Worm (Caenorhabditis elegans) whole organism, L3 larva: ENCODE results near the gene tap-1.

Source experiments
- R02D3.7 ChIP-seq: fragments of 150-350 bp; optimal IDR thresholded peaks from 2 replicates; lab custom pipeline; 2014; ENCODE audit warnings: missing biosample characterization, missing genetic modification characterization
- ZK546.5 ChIP-seq: sonication (generic microtip); optimal IDR thresholded peaks from 2 replicates; lab custom pipeline; 2017; ENCODE audit warnings: missing biosample characterization, missing genetic modification characterization
- aly-2 ChIP-seq: fragments of 150-350 bp; optimal IDR thresholded peaks from 2 replicates; lab custom pipeline; 2014; ENCODE audit warnings: missing biosample characterization, missing genetic modification characterization
- ama-1 ChIP-seq: fragments of 150-350 bp; optimal IDR thresholded peaks from 2 replicates; lab custom pipeline; 2018
- ceh-82 ChIP-seq: fragments of 150-350 bp; optimal IDR thresholded peaks from 2 replicates; lab custom pipeline; 2014; ENCODE audit warnings: missing biosample characterization, missing genetic modification characterization
- daf-12 ChIP-seq: fragments of 150-350 bp; optimal IDR thresholded peaks from 2 replicates; lab custom pipeline; 2014; ENCODE audit warnings: missing biosample characterization, missing genetic modification reagents, missing genetic modification characterization
- elt-2 ChIP-seq: sonication (generic microtip); optimal IDR thresholded peaks from 2 replicates; lab custom pipeline; 2016; ENCODE audit warnings: missing genetic modification reagents, mild to moderate bottlenecking, missing genetic modification characterization, missing compliant biosample characterization
- fkh-10 ChIP-seq: sonication (generic microtip); optimal IDR thresholded peaks from 2 replicates; lab custom pipeline; 2017; ENCODE audit warnings: missing biosample characterization, missing genetic modification reagents, missing genetic modification characterization
- fos-1 ChIP-seq: fragments of 150-350 bp; optimal IDR thresholded peaks from 2 replicates; lab custom pipeline; 2014; ENCODE audit warnings: missing biosample characterization, missing genetic modification characterization
- hmg-11 ChIP-seq: sonication (generic microtip); optimal IDR thresholded peaks from 2 replicates; lab custom pipeline; 2016; ENCODE audit warnings: missing genetic modification characterization, missing compliant biosample characterization
- lin-39 ChIP-seq: fragments of 150-350 bp; optimal IDR thresholded peaks from 2 replicates; lab custom pipeline; 2018; ENCODE audit warnings: missing biosample characterization, missing genetic modification reagents, missing genetic modification characterization
- mml-1 ChIP-seq: fragments of 150-350 bp; sonication (generic microtip); optimal IDR thresholded peaks from 3 replicates; lab custom pipeline; 2014; ENCODE audit warnings: missing biosample characterization, missing genetic modification characterization
- nfya-1 ChIP-seq: sonication (generic microtip); optimal IDR thresholded peaks from 2 replicates; lab custom pipeline; 2017; ENCODE audit warnings: missing genetic modification characterization, mild to moderate bottlenecking, missing compliant biosample characterization, antibody characterized with exemption, moderate library complexity; ENCODE audit not compliant: insufficient read depth
- nhr-11 ChIP-seq: fragments of 150-350 bp; optimal IDR thresholded peaks from 2 replicates; lab custom pipeline; 2014; ENCODE audit warnings: missing biosample characterization, missing genetic modification characterization
- nhr-12 ChIP-seq: fragments of 150-350 bp; optimal IDR thresholded peaks from 2 replicates; lab custom pipeline; 2014; ENCODE audit warnings: missing biosample characterization, missing genetic modification characterization
- nhr-23 ChIP-seq: fragments of 150-350 bp; optimal IDR thresholded peaks from 2 replicates; lab custom pipeline; 2014; ENCODE audit warnings: missing biosample characterization, missing genetic modification reagents, missing genetic modification characterization
- nhr-237 ChIP-seq: fragments of 150-350 bp; optimal IDR thresholded peaks from 2 replicates; lab custom pipeline; 2014; ENCODE audit warnings: missing biosample characterization, missing genetic modification characterization
- nhr-25 ChIP-seq: sonication (generic microtip); optimal IDR thresholded peaks from 2 replicates; lab custom pipeline; 2017; ENCODE audit warnings: missing biosample characterization, missing genetic modification characterization
- nhr-28 ChIP-seq: fragments of 150-350 bp; optimal IDR thresholded peaks from 2 replicates; lab custom pipeline; 2014; ENCODE audit warnings: missing biosample characterization, missing genetic modification characterization
- nhr-43 ChIP-seq: sonication (generic microtip); optimal IDR thresholded peaks from 2 replicates; lab custom pipeline; 2016; ENCODE audit warnings: mild to moderate bottlenecking, missing genetic modification characterization, missing compliant biosample characterization; ENCODE audit not compliant: poor library complexity, severe bottlenecking
- nhr-67 ChIP-seq: fragments of 150-350 bp; optimal IDR thresholded peaks from 2 replicates; lab custom pipeline; 2014; ENCODE audit warnings: missing biosample characterization, missing genetic modification characterization
- nhr-77 ChIP-seq: fragments of 150-350 bp; optimal IDR thresholded peaks from 2 replicates; lab custom pipeline; 2014; ENCODE audit warnings: missing biosample characterization, missing genetic modification characterization
- pqm-1 ChIP-seq: fragments of 150-350 bp; optimal IDR thresholded peaks from 2 replicates; lab custom pipeline; 2017; ENCODE audit warnings: missing biosample characterization, missing genetic modification characterization, inconsistent platforms
- sea-2 ChIP-seq: fragments of 150-350 bp; sonication (generic microtip); optimal IDR thresholded peaks from 4 replicates; lab custom pipeline; 2014; ENCODE audit warnings: missing biosample characterization, missing genetic modification reagents, missing genetic modification characterization
- snpc-4 ChIP-seq: fragments of 150-350 bp; optimal IDR thresholded peaks from 2 replicates; lab custom pipeline; 2014; ENCODE audit warnings: missing biosample characterization, missing genetic modification characterization
- tbx-2 ChIP-seq: sonication (generic microtip); optimal IDR thresholded peaks from 2 replicates; lab custom pipeline; 2016; ENCODE audit warnings: mild to moderate bottlenecking, missing genetic modification characterization, missing compliant biosample characterization
- unc-39 ChIP-seq: sonication (generic microtip); optimal IDR thresholded peaks from 4 replicates; lab custom pipeline; 2017; ENCODE audit warnings: missing biosample characterization, missing genetic modification characterization
- ztf-11 ChIP-seq: fragments of 150-350 bp; optimal IDR thresholded peaks from 2 replicates; lab custom pipeline; 2014; ENCODE audit warnings: missing biosample characterization, missing genetic modification characterization
- ztf-4 ChIP-seq: fragments of 150-350 bp; optimal IDR thresholded peaks from 2 replicates; lab custom pipeline; 2014; ENCODE audit warnings: missing biosample characterization, missing genetic modification characterization

Gene tap-1

DNA sequence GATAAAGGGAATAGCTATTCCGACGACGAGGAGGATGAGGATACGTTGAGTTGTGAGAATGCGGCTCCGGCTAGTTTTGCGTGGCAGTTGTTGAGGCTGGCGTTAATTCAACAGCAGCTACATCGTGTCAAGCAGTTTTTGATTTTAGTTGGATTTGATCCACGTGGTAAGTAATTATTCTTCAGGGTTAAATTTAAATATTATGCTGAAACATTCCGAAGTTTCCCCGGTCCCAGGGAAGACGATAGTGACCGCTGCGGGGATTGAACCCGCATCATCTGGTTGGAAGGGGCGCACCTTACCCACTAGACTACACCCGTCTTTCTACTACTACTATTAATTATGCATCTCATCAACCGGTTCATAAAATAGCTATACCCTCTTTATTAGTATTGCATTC, 31.8 kb downstream of the tap-1 start:
- TF ChIP-seq mml-1 (tag; lab: Kevin White, UChicago) (no peak), sea-2 (GFP tag; lab: Kevin White, UChicago) (no peak), nhr-23 (tag; lab: Kevin White, UChicago) (no peak), fos-1 (tag; lab: Kevin White, UChicago) (no peak), nhr-28 (no peak), aly-2 (no peak), nhr-25 (no peak), lin-39 (tag; lab: Kevin White, UChicago) (no peak)

- TF ChIP-seq snpc-4 (tag; lab: Kevin White, UChicago), result no peak
Observed at ce11 chrX:14628816-14629215, 39.4 kb downstream of the tap-1 start, which contains the start of gene F54E4.2. TSS of gene F54E4.2 (minus strand) at chrX:14628916.

DNA sequence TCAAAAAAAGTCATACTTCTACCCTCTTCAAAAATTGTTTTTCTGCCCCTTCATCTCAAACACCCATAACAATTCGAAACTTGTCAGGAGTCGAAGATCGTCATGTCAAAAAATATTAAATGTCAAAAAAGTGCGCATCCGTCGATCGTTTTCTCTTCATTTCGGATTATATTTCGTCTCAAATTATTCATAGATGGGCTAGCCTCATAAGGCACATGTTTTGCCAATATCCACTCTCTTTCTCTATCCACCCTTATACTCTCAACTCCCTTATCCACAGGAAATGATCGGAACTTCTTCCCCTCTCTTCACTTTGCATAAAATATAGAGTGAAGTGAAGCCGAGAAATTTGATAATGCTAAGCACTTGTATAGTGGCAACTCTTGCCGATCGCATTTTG, 44.3 kb downstream of the tap-1 start:
- TF ChIP-seq pqm-1 (tag; lab: Kevin White, UChicago) (no peak), fkh-10 (peak; percentile 8), aly-2 (no peak), nhr-77 (tag; lab: Kevin White, UChicago) (no peak), nfya-1 (tag; lab: Kevin White, UChicago) (no peak), nhr-237 (tag; lab: Kevin White, UChicago) (no peak), ztf-4 (tag; lab: Kevin White, UChicago) (no peak), nhr-25 (no peak), ama-1 (lab: Kevin White, UChicago) (no peak)

DNA sequence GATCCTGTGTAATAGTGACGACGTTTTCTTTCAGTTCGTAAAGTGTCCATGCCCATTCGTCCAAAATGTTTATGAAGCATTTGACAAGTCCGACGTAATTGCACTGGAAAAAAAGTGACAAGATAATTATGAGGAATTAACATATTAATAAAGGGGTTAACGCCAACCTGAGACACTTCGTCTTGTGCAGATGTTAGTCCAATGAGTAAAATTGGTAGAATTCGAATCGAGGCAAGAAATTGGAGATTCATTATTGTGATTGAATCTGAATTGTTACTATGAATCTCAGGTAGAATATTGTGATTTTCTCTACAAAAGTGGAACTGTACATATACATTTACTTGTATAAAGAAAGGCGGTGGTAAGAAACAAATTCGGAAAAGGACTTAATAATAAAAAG, 46.7 kb downstream of the tap-1 start, which contains the start of gene F54E4.3:
Gene F54E4.3 (minus strand): TSS at position 265 of the 400 bp plus-strand sequence.
- TF ChIP-seq ceh-82, result no peak
- TF ChIP-seq ztf-4 (tag; lab: Kevin White, UChicago), result no peak
- no peak for TF ChIP-seq unc-39 (tag; lab: Kevin White, UChicago)
- no peak for TF ChIP-seq ZK546.5 (tag; lab: Kevin White, UChicago)
- no peak for TF ChIP-seq aly-2
- TF ChIP-seq R02D3.7 (tag; lab: Kevin White, UChicago), result no peak
- TF ChIP-seq nhr-67, result no peak
- TF ChIP-seq daf-12 (tag; lab: Kevin White, UChicago), result no peak
- no peak for TF ChIP-seq elt-2
- no peak for TF ChIP-seq mml-1 (tag; lab: Kevin White, UChicago)
- TF ChIP-seq fos-1 (tag; lab: Kevin White, UChicago), result no peak
- no peak for TF ChIP-seq nhr-23 (tag; lab: Kevin White, UChicago)
- no peak for TF ChIP-seq ztf-11 (tag; lab: Kevin White, UChicago)
- TF ChIP-seq nhr-11 (tag; lab: Kevin White, UChicago), result no peak
- TF ChIP-seq fkh-10, result no peak

DNA sequence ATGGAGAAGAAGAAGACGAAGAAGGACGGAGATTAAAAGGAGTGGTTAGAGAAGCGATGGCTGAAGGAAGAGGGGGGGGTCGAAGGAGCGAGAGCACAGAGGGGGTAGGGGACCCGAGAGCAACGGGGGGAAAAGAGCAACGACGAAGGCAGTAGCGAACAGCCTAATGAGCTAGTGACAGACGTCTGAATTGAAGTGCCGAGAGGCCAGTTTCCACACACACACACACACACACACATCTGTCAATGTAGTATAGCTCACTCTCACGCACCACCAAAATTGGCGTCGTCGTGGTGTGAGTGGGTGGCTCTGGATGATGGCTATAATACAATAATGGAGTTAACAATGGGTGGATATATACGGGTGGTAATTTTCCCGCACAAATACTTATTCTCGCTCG, 47.3 kb downstream of the tap-1 start:
- no peak for TF ChIP-seq nhr-237 (tag; lab: Kevin White, UChicago)
- peak; percentile 64 for TF ChIP-seq nfya-1 (tag; lab: Kevin White, UChicago)
- peak; percentile 91 for TF ChIP-seq lin-39 (tag; lab: Kevin White, UChicago)
- peak; percentile 23 for TF ChIP-seq fkh-10
- TF ChIP-seq hmg-11 (tag; lab: Kevin White, UChicago), result peak; percentile 68
- TF ChIP-seq snpc-4 (tag; lab: Kevin White, UChicago), result peak; percentile 13
- TF ChIP-seq nhr-43 (tag; lab: Kevin White, UChicago), result no peak

- TF ChIP-seq fkh-10, result no peak
- no peak for TF ChIP-seq daf-12 (tag; lab: Kevin White, UChicago)
- TF ChIP-seq sea-2 (GFP tag; lab: Kevin White, UChicago), result no peak
- no peak for TF ChIP-seq nhr-12 (tag; lab: Kevin White, UChicago)
- no peak for TF ChIP-seq ztf-11 (tag; lab: Kevin White, UChicago)
- TF ChIP-seq snpc-4 (tag; lab: Kevin White, UChicago), result peak; percentile 76
Observed at ce11 chrX:14637445-14637844, 48.0 kb downstream of the tap-1 start.

DNA sequence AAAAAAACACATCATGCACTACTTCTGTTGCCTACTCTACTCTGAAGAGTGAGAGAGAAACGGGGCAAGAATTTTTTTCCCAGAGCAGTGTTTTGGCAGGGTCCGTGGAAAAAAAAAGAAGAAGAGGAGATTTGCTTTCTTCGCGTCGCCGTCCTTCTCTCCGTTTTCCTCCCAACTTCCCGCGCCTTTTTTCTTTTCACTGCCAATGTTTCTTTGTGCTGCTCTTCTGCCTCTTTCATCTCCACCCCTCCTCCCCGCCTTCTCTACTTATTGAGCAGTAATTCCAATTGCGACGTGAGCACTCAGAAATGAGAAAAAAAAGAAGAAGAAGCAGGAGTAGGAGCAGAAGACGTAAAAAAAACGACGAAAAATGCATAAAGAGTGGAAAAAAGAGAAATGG, 50.5 kb downstream of the tap-1 start:
- peak; percentile 95 for TF ChIP-seq fkh-10
- TF ChIP-seq mml-1 (tag; lab: Kevin White, UChicago), result no peak
- no peak for TF ChIP-seq sea-2 (GFP tag; lab: Kevin White, UChicago)
- TF ChIP-seq nfya-1 (tag; lab: Kevin White, UChicago), result peak; percentile 71
- TF ChIP-seq tbx-2 (tag; lab: Kevin White, UChicago), result peak; percentile 32
- TF ChIP-seq lin-39 (tag; lab: Kevin White, UChicago), result peak; percentile 42
- TF ChIP-seq hmg-11 (tag; lab: Kevin White, UChicago), result peak; percentile 15
- TF ChIP-seq R02D3.7 (tag; lab: Kevin White, UChicago), result no peak
